Worm (Caenorhabditis elegans): ENCODE results near the gene W06A11.1.

ce11 chrII:4081891-4082290 is 14.5 kb downstream of the W06A11.1 start:
- TF ChIP-seq ztf-11 (tag; optimal IDR thresholded peaks at IDR 0.05) (no peak), R02D3.7 (tag; optimal IDR thresholded peaks at IDR 0.05) (no peak), pha-4 (GFP tag; IDR thresholded peaks at IDR 0.05) (no peak), pha-4 (tag; optimal IDR thresholded peaks at IDR 0.05) (no peak), unc-39 (tag; optimal IDR thresholded peaks at IDR 0.05) (no peak), unc-62 (GFP tag; optimal IDR thresholded peaks at IDR 0.05 in 1 of 2) (no peak), unc-62 (tag; optimal IDR thresholded peaks at IDR 0.05) (no peak), aha-1 (tag) (peak; percentile 57), fos-1 (tag; optimal IDR thresholded peaks at IDR 0.05) (no peak), cey-2 (tag; optimal IDR thresholded peaks at IDR 0.05; ENCODE audit: borderline replicate concordance, insufficient read depth) (no peak), egl-27 (tag; optimal IDR thresholded peaks at IDR 0.05) (no peak), lin-1 (GFP tag; IDR thresholded peaks at IDR 0.05) (no peak), ctbp-1 (GFP tag; IDR thresholded peaks at IDR 0.05) (no peak), saeg-2 (GFP tag; IDR thresholded peaks at IDR 0.05) (no peak), nhr-25 (tag; optimal IDR thresholded peaks at IDR 0.05; ENCODE audit: borderline replicate concordance, insufficient read depth) (no peak), zip-11 (GFP tag; IDR thresholded peaks at IDR 0.05) (no peak)

Data from whole organism, L4 larva.